Worm (Caenorhabditis elegans) whole organism, young adult: ENCODE results near the gene Y38E10A.34.

Source experiments
- B0019.2 ChIP-seq: fragments of 200-800 bp; sonication (Bioruptor generic); conservative IDR thresholded peaks from 2 replicates; pipeline ENCODE4 v1.3.6; 2022; ENCODE audit warnings: missing genetic modification reagents, missing genetic modification characterization, missing compliant biosample characterization
- F22D6.2 ChIP-seq: sonication (generic microtip); optimal IDR thresholded peaks from 2 replicates; lab custom pipeline; 2016; ENCODE audit warnings: mild to moderate bottlenecking, missing genetic modification characterization, missing compliant biosample characterization
- F49E8.2 ChIP-seq: sonication (generic microtip); optimal IDR thresholded peaks from 3 replicates; lab custom pipeline; 2017; ENCODE audit warnings: missing genetic modification characterization, mild to moderate bottlenecking, missing compliant biosample characterization, antibody characterized with exemption, moderate library complexity; ENCODE audit not compliant: insufficient read depth
- F52B5.7 ChIP-seq: sonication (generic microtip); optimal IDR thresholded peaks from 2 replicates; lab custom pipeline; 2016; ENCODE audit warnings: mild to moderate bottlenecking, missing genetic modification characterization, missing compliant biosample characterization
- F57C9.4 ChIP-seq: sonication (generic microtip); optimal IDR thresholded peaks from 2 replicates; lab custom pipeline; 2017; ENCODE audit warnings: mild to moderate bottlenecking, missing genetic modification characterization, missing compliant biosample characterization
- K12H6.12 ChIP-seq: fragments of 200-800 bp; sonication (Bioruptor generic); optimal IDR thresholded peaks from 2 replicates; lab custom pipeline; 2018; ENCODE audit warnings: mild to moderate bottlenecking, missing genetic modification characterization, missing compliant biosample characterization
- Y53G8AR.9 ChIP-seq: fragments of 200-800 bp; sonication (Bioruptor generic); conservative IDR thresholded peaks from 2 replicates; pipeline ENCODE4 v1.3.6; 2022; ENCODE audit warnings: missing genetic modification reagents, missing genetic modification characterization, missing compliant biosample characterization
- Y56A3A.18 ChIP-seq: fragments of 200-800 bp; sonication (Bioruptor generic); IDR thresholded peaks from 2 replicates; pipeline ENCODE4 v1.3.6; 2022; ENCODE audit warnings: missing genetic modification reagents, missing genetic modification characterization, missing compliant biosample characterization
- Y67H2A.10 ChIP-seq: fragments of 200-800 bp; sonication (Bioruptor generic); conservative IDR thresholded peaks from 2 replicates; pipeline ENCODE4 v1.3.6; 2022; ENCODE audit warnings: missing genetic modification reagents, missing genetic modification characterization, missing compliant biosample characterization
- attf-6 ChIP-seq: fragments of 200-800 bp; sonication (Bioruptor generic); IDR thresholded peaks from 2 replicates; pipeline ENCODE4 v1.3.6; 2022; ENCODE audit warnings: missing genetic modification reagents, missing genetic modification characterization, missing compliant biosample characterization
- bed-1 ChIP-seq: fragments of 200-800 bp; sonication (Bioruptor generic); IDR thresholded peaks from 2 replicates; pipeline ENCODE4 v1.3.6; 2022; ENCODE audit warnings: missing genetic modification reagents, missing genetic modification characterization, missing compliant biosample characterization
- dox-1 ChIP-seq: fragments of 200-800 bp; sonication (Bioruptor generic); IDR thresholded peaks from 2 replicates; pipeline ENCODE4 v1.3.6; 2022; ENCODE audit warnings: missing genetic modification reagents, missing genetic modification characterization, missing compliant biosample characterization
- egl-44 ChIP-seq: fragments of 200-800 bp; sonication (Bioruptor generic); IDR thresholded peaks from 2 replicates; pipeline ENCODE4 v1.3.6; 2022; ENCODE audit warnings: missing genetic modification reagents, missing genetic modification characterization, missing compliant biosample characterization
- ekl-4 ChIP-seq: fragments of 200-800 bp; sonication (Bioruptor generic); IDR thresholded peaks from 2 replicates; pipeline ENCODE4 v1.3.6; 2022; ENCODE audit warnings: missing genetic modification reagents, missing genetic modification characterization, missing compliant biosample characterization
- him-1 ChIP-seq: sonication (generic microtip); optimal IDR thresholded peaks from 2 replicates; lab custom pipeline; 2016; ENCODE audit warnings: missing genotype, missing genetic modification reagents, missing genetic modification characterization, missing compliant biosample characterization
- hmg-1.2 ChIP-seq: fragments of 200-800 bp; sonication (Bioruptor generic); IDR thresholded peaks from 2 replicates; pipeline ENCODE4 v1.3.6; 2022; ENCODE audit warnings: missing genetic modification reagents, missing genetic modification characterization, missing compliant biosample characterization
- hrde-1 ChIP-seq: sonication (generic microtip); optimal IDR thresholded peaks from 2 replicates; lab custom pipeline; 2016; ENCODE audit warnings: missing genetic modification characterization, mild to moderate bottlenecking, missing compliant biosample characterization, moderate library complexity, missing genotype, missing genetic modification reagents, borderline replicate concordance
- let-607 ChIP-seq, 2 experiments: fragments of 200-800 bp in 1 of 2; sonication (Bioruptor generic) in 1 of 2; sonication (generic microtip) in 1 of 2; optimal IDR thresholded peaks; 2 replicates each; lab custom pipeline; 2016 to 2018; ENCODE audit warnings: mild to moderate bottlenecking in 2 of 2, missing compliant biosample characterization in 2 of 2, missing genetic modification characterization in 2 of 2, moderate library complexity in 2 of 2, missing genotype in 1 of 2
- lin-40 ChIP-seq: sonication (generic microtip); optimal IDR thresholded peaks from 2 replicates; lab custom pipeline; 2016; ENCODE audit warnings: missing genetic modification characterization, mild to moderate bottlenecking, missing compliant biosample characterization, missing genotype, missing genetic modification reagents
- lir-1 ChIP-seq: fragments of 200-800 bp; sonication (Bioruptor generic); conservative IDR thresholded peaks from 2 replicates; pipeline ENCODE4 v1.3.6; 2022; ENCODE audit warnings: missing genetic modification reagents, missing genetic modification characterization, missing compliant biosample characterization
- madf-8 ChIP-seq: fragments of 200-800 bp; sonication (Bioruptor generic); conservative IDR thresholded peaks from 2 replicates; pipeline ENCODE4 v1.3.6; 2022; ENCODE audit warnings: missing genetic modification reagents, missing genetic modification characterization, missing compliant biosample characterization
- mel-28 ChIP-seq: sonication (generic microtip); optimal IDR thresholded peaks from 2 replicates; lab custom pipeline; 2016; ENCODE audit warnings: borderline replicate concordance, mild to moderate bottlenecking, missing genetic modification characterization, missing compliant biosample characterization
- nhr-179 ChIP-seq: sonication (generic microtip); optimal IDR thresholded peaks from 2 replicates; lab custom pipeline; 2016; ENCODE audit warnings: mild to moderate bottlenecking, missing genetic modification characterization, missing compliant biosample characterization
- pbrm-1 ChIP-seq: fragments of 200-800 bp; sonication (Bioruptor generic); IDR thresholded peaks from 2 replicates; pipeline ENCODE4 v1.3.6; 2022; ENCODE audit warnings: missing genetic modification reagents, missing genetic modification characterization, missing compliant biosample characterization
- snpc-1.1 ChIP-seq: sonication (generic microtip); optimal IDR thresholded peaks from 2 replicates; lab custom pipeline; 2017; ENCODE audit warnings: missing genetic modification characterization, mild to moderate bottlenecking, missing compliant biosample characterization, antibody characterized with exemption, moderate library complexity, missing genotype, missing genetic modification reagents; ENCODE audit not compliant: insufficient read depth
- snpc-4 ChIP-seq, 5 experiments: fragments of 150-350 bp in 1 of 5; sonication (generic microtip) in 4 of 5; optimal IDR thresholded peaks; 2 replicates each; lab custom pipeline; 2014 to 2018; ENCODE audit warnings: missing genetic modification characterization in 5 of 5, missing biosample characterization in 3 of 5, antibody characterized with exemption in 2 of 5, mild to moderate bottlenecking in 2 of 5, missing compliant biosample characterization in 2 of 5, missing genotype in 2 of 5, moderate library complexity in 2 of 5, missing genetic modification reagents in 1 of 5
- tbp1 ChIP-seq: fragments of 200-800 bp; sonication (Bioruptor generic); optimal IDR thresholded peaks from 2 replicates; lab custom pipeline; 2018; ENCODE audit warnings: mild to moderate bottlenecking, missing genetic modification characterization, missing compliant biosample characterization
- tlf-1 ChIP-seq: fragments of 200-800 bp; sonication (Bioruptor generic); optimal IDR thresholded peaks from 2 replicates; lab custom pipeline; 2018; ENCODE audit warnings: mild to moderate bottlenecking, missing genetic modification characterization, missing compliant biosample characterization
- unc-130 ChIP-seq: sonication (generic microtip); optimal IDR thresholded peaks from 2 replicates; lab custom pipeline; 2016; ENCODE audit warnings: missing genetic modification reagents, missing genetic modification characterization, missing compliant biosample characterization
- ztf-28 ChIP-seq: fragments of 200-800 bp; sonication (Bioruptor generic); IDR thresholded peaks from 2 replicates; pipeline ENCODE4 v1.3.6; 2022; ENCODE audit warnings: missing genetic modification reagents, missing genetic modification characterization, missing compliant biosample characterization

Y38E10A.34 gene

DNA sequence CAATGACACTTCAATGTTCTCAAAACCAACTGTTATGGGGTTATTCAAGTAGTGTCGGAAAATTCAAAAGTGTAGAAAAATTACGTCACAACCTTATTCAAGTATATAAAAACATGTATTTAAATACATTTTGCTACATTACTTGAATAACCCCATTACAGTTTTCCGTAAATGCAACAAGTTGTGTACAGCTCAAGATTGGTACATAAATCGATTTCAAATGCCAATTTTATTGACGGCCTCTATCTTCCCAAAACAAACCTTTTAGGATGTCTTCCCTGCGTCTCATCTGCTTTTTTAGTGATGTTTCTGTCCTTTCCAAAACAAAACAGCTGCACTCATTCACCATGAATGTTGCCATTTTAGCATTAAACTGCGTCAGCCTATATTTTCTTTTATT lies 1.6 kb upstream of the Y38E10A.34 start, which contains the start of gene Y38E10A.28:
Gene Y38E10A.28 (plus strand): TSS at position 301 of the 400 bp plus-strand sequence.
- TF ChIP-seq tbp1 (GFP tag; lab: Kevin White, UChicago) = no peak
- TF ChIP-seq bed-1 = no peak
- no peak for TF ChIP-seq let-607 (tag; optimal IDR thresholded peaks at IDR 0.05; lab: Kevin White, UChicago)
- no peak for TF ChIP-seq lir-1 (GFP tag; lab: Robert Waterston, UW)
- TF ChIP-seq B0019.2 (GFP tag; lab: Robert Waterston, UW) = no peak
- TF ChIP-seq F57C9.4 (tag; lab: Kevin White, UChicago) = no peak
- no peak for TF ChIP-seq mel-28 (tag; lab: Kevin White, UChicago)
- TF ChIP-seq unc-130 (GFP tag; lab: Kevin White, UChicago) = no peak
- TF ChIP-seq, all 124 proteins: peak for 0

DNA sequence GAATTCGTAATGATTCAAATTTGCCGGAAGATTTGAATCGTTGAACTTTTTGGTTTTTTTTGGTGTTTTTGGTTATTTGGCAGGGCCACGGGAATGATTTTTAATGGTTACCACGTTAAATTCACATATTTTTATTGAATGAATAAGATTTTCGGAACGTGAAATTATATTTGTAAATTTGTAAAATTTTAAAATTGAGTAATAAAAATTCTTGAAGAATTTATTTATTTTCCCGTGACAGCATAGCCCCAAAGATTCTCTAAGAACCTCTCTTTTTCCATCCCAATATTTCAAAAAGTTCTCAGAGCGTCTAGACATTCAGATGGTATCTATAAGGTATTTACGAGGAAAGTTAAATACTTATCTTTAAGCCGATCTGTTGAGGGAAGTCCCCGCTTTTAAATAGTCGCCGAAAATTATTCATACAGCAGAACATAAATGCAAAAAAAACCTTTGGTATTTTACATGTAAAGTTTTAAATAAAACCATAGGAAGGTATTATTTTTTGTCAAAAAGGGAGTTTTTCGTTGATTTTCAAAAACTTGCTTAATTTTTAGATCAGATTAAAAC lies 3.8 kb downstream of the Y38E10A.34 start, which contains the start of gene Y38E10A.17:
Gene Y38E10A.17 (minus strand): TSS at position 51 of the 570 bp plus-strand sequence.
- TF ChIP-seq pbrm-1 (GFP tag; lab: Robert Waterston, UW) (no peak), Y56A3A.18 (GFP tag; lab: Robert Waterston, UW) (no peak), ztf-28 (no peak)

DNA sequence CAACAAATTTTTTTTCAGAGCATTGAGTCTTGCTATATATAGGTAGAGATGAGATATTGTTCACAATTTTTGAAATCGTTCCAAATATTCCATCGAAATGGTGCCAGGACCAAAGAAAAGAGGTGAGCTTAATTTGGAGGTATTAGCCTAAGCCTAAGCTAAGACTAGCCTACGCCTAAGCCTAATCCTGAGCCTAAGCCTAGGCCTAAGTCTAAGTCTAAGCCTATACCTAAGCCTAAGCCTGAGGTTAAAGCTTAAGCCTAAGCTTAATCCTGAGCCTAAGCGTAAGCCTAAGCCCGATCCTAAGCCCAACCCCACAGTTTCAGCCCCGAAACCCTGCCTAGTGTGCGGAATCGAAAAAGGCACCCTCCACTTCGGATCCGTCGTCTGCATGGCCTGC lies 5.6 kb downstream of the Y38E10A.34 start, which contains the start of gene nhr-234:
Gene nhr-234 (plus strand): TSS at position 77 of the 400 bp plus-strand sequence.
- no peak for TF ChIP-seq snpc-4 (GFP tag; optimal IDR thresholded peaks at IDR 0.05; lab: Kevin White, UChicago)
- no peak for TF ChIP-seq snpc-4 (tag; optimal IDR thresholded peaks at IDR 0.05; lab: Kevin White, UChicago)
- TF ChIP-seq hrde-1 (tag; lab: Kevin White, UChicago) = no peak
- TF ChIP-seq unc-130 (GFP tag; lab: Kevin White, UChicago) = no peak
- no peak for TF ChIP-seq tlf-1 (GFP tag; lab: Kevin White, UChicago)
- no peak for TF ChIP-seq ztf-28
- TF ChIP-seq Y67H2A.10 (GFP tag; lab: Robert Waterston, UW) = no peak
- TF ChIP-seq hmg-1.2 (GFP tag; lab: Robert Waterston, UW) = no peak
- no peak for TF ChIP-seq attf-6
- no peak for TF ChIP-seq madf-8 (GFP tag; lab: Robert Waterston, UW)
- no peak for TF ChIP-seq him-1 (tag; lab: Kevin White, UChicago)
- no peak for TF ChIP-seq F52B5.7
- no peak for TF ChIP-seq dox-1
- no peak for TF ChIP-seq ekl-4 (GFP tag; lab: Robert Waterston, UW)
- TF ChIP-seq lin-40 (tag; lab: Kevin White, UChicago) = no peak
- no peak for TF ChIP-seq F49E8.2 (tag; lab: Kevin White, UChicago)
- TF ChIP-seq Y53G8AR.9 (GFP tag; lab: Robert Waterston, UW) = no peak
- no peak for TF ChIP-seq K12H6.12 (tag; lab: Kevin White, UChicago)
- TF ChIP-seq egl-44 (GFP tag; lab: Robert Waterston, UW) = no peak
- TF ChIP-seq F22D6.2 (tag; lab: Kevin White, UChicago) = no peak
- TF ChIP-seq, all 124 proteins: peak for 0

DNA sequence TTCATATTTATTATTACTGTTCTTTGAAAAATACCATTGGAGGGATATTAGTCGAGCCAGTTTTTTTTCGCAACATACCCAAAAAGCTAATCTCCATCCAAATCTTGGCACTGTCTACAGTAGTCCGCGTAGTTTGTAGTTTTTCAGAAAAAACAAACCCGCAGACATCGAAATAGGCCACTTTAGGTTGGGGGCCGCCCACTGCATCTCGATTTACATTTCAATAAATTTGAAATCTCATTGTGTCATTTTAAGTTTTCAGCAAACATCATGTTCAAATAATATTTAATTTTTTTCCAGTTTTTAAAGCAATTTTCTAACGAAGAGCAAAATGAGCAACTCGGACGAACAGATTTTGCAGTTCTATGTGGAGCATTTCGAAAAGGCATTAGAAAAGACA lies 9.4 kb downstream of the Y38E10A.34 start, which contains the start of gene nhr-235:
Gene nhr-235 (plus strand): TSS at position 301 of the 400 bp plus-strand sequence.
- no peak for TF ChIP-seq nhr-179 (tag; lab: Kevin White, UChicago)
- no peak for TF ChIP-seq pbrm-1 (GFP tag; lab: Robert Waterston, UW)
- TF ChIP-seq madf-8 (GFP tag; lab: Robert Waterston, UW) = no peak
- TF ChIP-seq snpc-1.1 (tag; lab: Kevin White, UChicago) = no peak
